Worm (Caenorhabditis elegans) whole organism, mixed stage, embryonic: ENCODE measurements around the gene sto-3.

ENCODE experiments used
- elt-3 ChIP-seq: fragments of 150-350 bp; optimal IDR thresholded peaks from 2 replicates; lab custom pipeline; 2014; ENCODE audit warnings: missing biosample characterization, missing genetic modification characterization
- lsy-2 ChIP-seq: fragments of 150-350 bp; optimal IDR thresholded peaks from 2 replicates; lab custom pipeline; 2014; ENCODE audit warnings: missing biosample characterization, missing genetic modification characterization
- mep-1 ChIP-seq: fragments of 150-350 bp; optimal IDR thresholded peaks from 2 replicates; lab custom pipeline; 2017; ENCODE audit warnings: missing biosample characterization, missing genetic modification reagents, missing genetic modification characterization, inconsistent platforms
- nhr-76 ChIP-seq: sonication (generic microtip); optimal IDR thresholded peaks from 2 replicates; lab custom pipeline; 2017; ENCODE audit warnings: missing biosample characterization, missing genetic modification characterization

ce11 chrX:11592539-11592938 lies 29.4 kb downstream of the sto-3 start:
- TF ChIP-seq mep-1 (tag; lab: Kevin White, UChicago) (no peak), elt-3 (no peak), lsy-2 (tag; lab: Kevin White, UChicago) (no peak), nhr-76 (tag; lab: Kevin White, UChicago) (no peak)
